4 worm cellular contexts compared by ENCODE assay signal in the genomic region with DNA sequence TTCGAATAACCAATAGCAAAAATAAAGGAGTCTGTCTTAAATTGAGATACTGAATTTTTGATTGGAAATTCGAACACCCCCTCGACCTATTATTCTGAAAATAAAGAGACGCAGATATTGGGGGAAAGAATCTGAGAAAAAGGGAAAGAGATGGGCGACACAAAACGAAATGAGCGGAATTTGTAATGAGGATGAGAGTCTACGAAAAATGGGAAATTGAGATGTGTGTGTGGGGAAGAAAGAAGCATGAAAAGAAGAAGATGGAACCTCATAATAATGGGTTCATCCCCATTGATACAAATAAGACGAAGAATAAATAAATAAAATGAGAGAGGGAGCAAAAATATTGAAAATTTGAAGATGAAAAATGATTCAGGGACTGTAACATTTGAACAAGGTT.
TF ChIP-seq lines count a peak whose summit lies in the region.

Gene cah-1, minus strand, starts transcription at position 101 of the 400 bp plus-strand sequence.

TF ChIP-seq in whole organism, L1 larva, 84 proteins besides CTCF, POLR2A, EP300 and RAD21:
- TF ChIP-seq nhr-20 (tag; optimal IDR thresholded peaks at IDR 0.05; lab: Kevin White, UChicago) (no peak), efl-1 (optimal IDR thresholded peaks at IDR 0.05; lab: Kevin White, UChicago) (no peak), efl-1 (GFP tag; optimal IDR thresholded peaks at IDR 0.05 in 1 of 2; lab: Kevin White, UChicago) (peak in 1 of 2 experiments; percentile 19), lin-14 (GFP tag; optimal IDR thresholded peaks at IDR 0.05; lab: Kevin White, UChicago) (peak; percentile 11), unc-86 (tag; optimal IDR thresholded peaks at IDR 0.05; lab: Kevin White, UChicago) (peak; percentile 15)

TF ChIP-seq in whole organism, L2 larva, 48 proteins besides CTCF, POLR2A, EP300 and RAD21:
- TF ChIP-seq lin-13 (GFP tag; optimal IDR thresholded peaks at IDR 0.05; lab: Kevin White, UChicago) = no peak
- TF ChIP-seq unc-55 (GFP tag; optimal IDR thresholded peaks at IDR 0.05; lab: Kevin White, UChicago) = peak; percentile 23
- TF ChIP-seq C34F6.9 (tag; optimal IDR thresholded peaks at IDR 0.05; lab: Kevin White, UChicago) = no peak

TF ChIP-seq in whole organism, L3 larva, 47 proteins besides CTCF, POLR2A, EP300 and RAD21:
- TF ChIP-seq pha-4 (tag; optimal IDR thresholded peaks at IDR 0.05; lab: Kevin White, UChicago) = no peak
- peak; percentile 68 for TF ChIP-seq lin-15B (tag; optimal IDR thresholded peaks at IDR 0.05; lab: Kevin White, UChicago)

TF ChIP-seq in whole organism, mixed stage, embryonic, 35 proteins besides CTCF, POLR2A, EP300 and RAD21:
- TF ChIP-seq flh-1 (GFP tag; optimal IDR thresholded peaks at IDR 0.05; lab: Kevin White, UChicago) = no peak
- TF ChIP-seq mep-1 (tag; optimal IDR thresholded peaks at IDR 0.05; lab: Kevin White, UChicago) = no peak
- no peak for TF ChIP-seq ztf-11 (tag; optimal IDR thresholded peaks at IDR 0.05; lab: Kevin White, UChicago)
- TF ChIP-seq lin-13 (tag; optimal IDR thresholded peaks at IDR 0.05; lab: Kevin White, UChicago) = no peak
- peak; percentile 0 for TF ChIP-seq ces-1 (GFP tag; optimal IDR thresholded peaks at IDR 0.05; lab: Kevin White, UChicago)
- TF ChIP-seq ceh-83 (GFP tag; optimal IDR thresholded peaks at IDR 0.05; lab: Kevin White, UChicago) = no peak
